Worm (Caenorhabditis elegans) whole organism, L4/young adult: ENCODE data around the gene dgk-3.

Experiments
- W03F9.2 ChIP-seq: fragments of 150-350 bp; optimal IDR thresholded peaks from 2 replicates; lab custom pipeline; 2014; ENCODE audit warnings: missing biosample characterization, missing genetic modification characterization
- him-1 ChIP-seq: sonication (generic microtip); optimal IDR thresholded peaks from 2 replicates; lab custom pipeline; 2016; ENCODE audit warnings: missing genotype, missing genetic modification reagents, missing genetic modification characterization, missing compliant biosample characterization

- no peak for TF ChIP-seq W03F9.2 (tag; lab: Kevin White, UChicago)
- no peak for TF ChIP-seq him-1 (tag; lab: Kevin White, UChicago)
Observed at ce11 chrIII:9125789-9126304, 37.0 kb upstream of the dgk-3 start, which contains the start of gene sec-16A.1.
